Fruit fly (Drosophila melanogaster) whole organism, embryonic: Measurements from ENCODE around the gene CG6149.

ENCODE experiments used
- Ada2b ChIP-seq: fragments of 200-800 bp; sonication (Bioruptor generic); IDR thresholded peaks from 2 replicates; pipeline ENCODE4 v1.3.6; 2022; ENCODE audit warnings: missing biosample characterization, missing genetic modification characterization
- Antp ChIP-seq: fragments of 200-800 bp; sonication (Bioruptor generic); optimal IDR thresholded peaks from 3 replicates; lab custom pipeline; 2016; ENCODE audit warnings: missing biosample characterization, missing genetic modification characterization
- CG11504 ChIP-seq: fragments of 200-800 bp; sonication (Bioruptor generic); optimal IDR thresholded peaks from 3 replicates; lab custom pipeline; 2019; ENCODE audit warnings: missing biosample characterization, mild to moderate bottlenecking, missing genetic modification characterization, moderate library complexity
- CG12155 ChIP-seq: fragments of 200-800 bp; sonication (Bioruptor generic); optimal IDR thresholded peaks from 3 replicates; lab custom pipeline; 2016; ENCODE audit warnings: missing biosample characterization, missing genetic modification characterization
- CG12942 ChIP-seq: fragments of 200-800 bp; sonication (Bioruptor generic); optimal IDR thresholded peaks from 3 replicates; lab custom pipeline; 2016; ENCODE audit warnings: missing biosample characterization, missing genetic modification characterization
- CG13296 ChIP-seq: fragments of 200-800 bp; sonication (Bioruptor generic); optimal IDR thresholded peaks from 3 replicates; lab custom pipeline; 2018; ENCODE audit warnings: missing biosample characterization, mild to moderate bottlenecking, missing genetic modification characterization
- CG15073 ChIP-seq: fragments of 200-800 bp; sonication (Bioruptor generic); optimal IDR thresholded peaks from 2 replicates; lab custom pipeline; 2016; ENCODE audit warnings: missing biosample characterization, missing genetic modification characterization
- CG16863 ChIP-seq: fragments of 200-800 bp; sonication (Bioruptor generic); optimal IDR thresholded peaks from 3 replicates; lab custom pipeline; 2016; ENCODE audit warnings: missing biosample characterization, missing genetic modification characterization
- CG17829 ChIP-seq: fragments of 200-800 bp; optimal IDR thresholded peaks from 2 replicates; lab custom pipeline; 2019; ENCODE audit warnings: missing biosample characterization, mild to moderate bottlenecking, missing genetic modification characterization, moderate library complexity
- CG18619 ChIP-seq: fragments of 200-800 bp; sonication (Bioruptor generic); optimal IDR thresholded peaks from 3 replicates; lab custom pipeline; 2017; ENCODE audit warnings: missing biosample characterization, mild to moderate bottlenecking, missing genetic modification characterization
- CG30431 ChIP-seq: fragments of 200-800 bp; sonication (Bioruptor generic); optimal IDR thresholded peaks from 2 replicates; lab custom pipeline; 2017; ENCODE audit warnings: missing biosample characterization, missing genetic modification characterization
- CG31224 ChIP-seq: fragments of 200-800 bp; sonication (Bioruptor generic); IDR thresholded peaks from 2 replicates; pipeline ENCODE4 v1.3.6; 2022; ENCODE audit warnings: missing biosample characterization, missing genetic modification characterization
- CG6654 ChIP-seq: fragments of 200-800 bp; sonication (Bioruptor generic); optimal IDR thresholded peaks from 2 replicates; lab custom pipeline; 2017; ENCODE audit warnings: missing biosample characterization, mild to moderate bottlenecking, missing genetic modification characterization
- CG6689 ChIP-seq: fragments of 200-800 bp; sonication (Bioruptor generic); IDR thresholded peaks from 2 replicates; pipeline ENCODE4 v1.3.6; 2022; ENCODE audit warnings: missing biosample characterization, missing genetic modification characterization
- CG9609 ChIP-seq: fragments of 200-800 bp; sonication (Bioruptor generic); optimal IDR thresholded peaks from 3 replicates; lab custom pipeline; 2016; ENCODE audit warnings: missing biosample characterization, missing genetic modification characterization
- Chrac-16 ChIP-seq: fragments of 200-800 bp; sonication (Bioruptor generic); optimal IDR thresholded peaks from 3 replicates; lab custom pipeline; 2016; ENCODE audit warnings: missing biosample characterization, missing genetic modification characterization
- D ChIP-seq, 2 experiments: fragments of 200-800 bp in 1 of 2; fragments of >200 bp in 1 of 2; sonication (Bioruptor generic) in 1 of 2; optimal IDR thresholded peaks; 2 replicates in 1 of 2; 3 replicates in 1 of 2; lab custom pipeline; 2017; ENCODE audit warnings: mild to moderate bottlenecking in 1 of 2, missing biosample characterization in 1 of 2, missing genetic modification characterization in 1 of 2, missing genetic modification reagents in 1 of 2
- Ets65A ChIP-seq: fragments of 200-800 bp; sonication (Bioruptor generic); peaks from one replicate; lab custom pipeline; 2016; ENCODE audit warnings: missing biosample characterization, missing genetic modification characterization
- Fer1 ChIP-seq: fragments of 200-800 bp; sonication (Bioruptor generic); optimal IDR thresholded peaks from 2 replicates; lab custom pipeline; 2017; ENCODE audit warnings: missing biosample characterization, mild to moderate bottlenecking, missing genetic modification characterization
- Gug ChIP-seq: fragments of 200-800 bp; sonication (Bioruptor generic); IDR thresholded peaks from 4 replicates; pipeline ENCODE4 v1.3.6; 2022; ENCODE audit warnings: missing biosample characterization, missing genetic modification characterization
- HLH4C ChIP-seq: fragments of 200-800 bp; sonication (Bioruptor generic); IDR thresholded peaks from 3 replicates; pipeline ENCODE4 v1.3.6; 2022; ENCODE audit warnings: missing biosample characterization, missing genetic modification characterization; ENCODE audit not compliant: partially characterized antibody
- HLH54F ChIP-seq: fragments of 200-800 bp; sonication (Bioruptor generic); optimal IDR thresholded peaks from 3 replicates; lab custom pipeline; 2016; ENCODE audit warnings: missing biosample characterization, missing genetic modification characterization
- Hand ChIP-seq: fragments of 200-800 bp; sonication (Bioruptor generic); optimal IDR thresholded peaks from 2 replicates; lab custom pipeline; 2017; ENCODE audit warnings: mild to moderate bottlenecking, missing biosample characterization, missing genetic modification reagents, missing genetic modification characterization
- MESR4 ChIP-seq: fragments of 200-800 bp; sonication (Bioruptor generic); optimal IDR thresholded peaks from 2 replicates; lab custom pipeline; 2018; ENCODE audit warnings: missing biosample characterization, mild to moderate bottlenecking, missing genetic modification characterization, moderate library complexity
- Meics ChIP-seq: fragments of 200-800 bp; sonication (Bioruptor generic); optimal IDR thresholded peaks from 2 replicates; lab custom pipeline; 2017; ENCODE audit warnings: missing biosample characterization, mild to moderate bottlenecking, missing genetic modification characterization
- Mes4 ChIP-seq: fragments of 200-800 bp; sonication (Bioruptor generic); optimal IDR thresholded peaks from 2 replicates; lab custom pipeline; 2016; ENCODE audit warnings: missing biosample characterization, missing genetic modification characterization
- NFAT ChIP-seq: fragments of 200-800 bp; sonication (Bioruptor generic); IDR thresholded peaks from 2 replicates; pipeline ENCODE4 v1.3.6; 2022; ENCODE audit warnings: missing biosample characterization, missing genetic modification characterization
- ap ChIP-seq: fragments of 200-800 bp; sonication (Bioruptor generic); IDR thresholded peaks from 2 replicates; pipeline ENCODE4 v1.3.6; 2022; ENCODE audit warnings: missing biosample characterization, missing genetic modification characterization
- ato ChIP-seq: fragments of 200-800 bp; sonication (Bioruptor generic); IDR thresholded peaks from 2 replicates; pipeline ENCODE4 v1.3.6; 2022; ENCODE audit warnings: missing biosample characterization, missing genetic modification characterization; ENCODE audit not compliant: partially characterized antibody
- az2 ChIP-seq: fragments of 200-800 bp; sonication (Bioruptor generic); optimal IDR thresholded peaks from 3 replicates; lab custom pipeline; 2016; ENCODE audit warnings: missing biosample characterization, missing genetic modification characterization
- btn ChIP-seq: fragments of 200-800 bp; sonication (Bioruptor generic); optimal IDR thresholded peaks from 2 replicates; lab custom pipeline; 2016; ENCODE audit warnings: missing biosample characterization, missing genetic modification characterization
- chif ChIP-seq, 2 experiments: fragments of 200-800 bp; sonication (Bioruptor generic); optimal IDR thresholded peaks; 3 replicates each; lab custom pipeline; 2016; ENCODE audit warnings: missing biosample characterization in 2 of 2, missing genetic modification characterization in 2 of 2
- chinmo ChIP-seq: fragments of 200-800 bp; sonication (Bioruptor generic); IDR thresholded peaks from 4 replicates; pipeline ENCODE4 v1.3.6; 2022; ENCODE audit warnings: missing biosample characterization, missing genetic modification characterization; ENCODE audit not compliant: partially characterized antibody
- danr ChIP-seq: fragments of 200-800 bp; sonication (Bioruptor generic); IDR thresholded peaks from 2 replicates; pipeline ENCODE4 v1.3.6; 2022; ENCODE audit warnings: missing biosample characterization, missing genetic modification characterization
- dimm ChIP-seq: fragments of 200-800 bp; sonication (Bioruptor generic); IDR thresholded peaks from 2 replicates; pipeline ENCODE4 v1.3.6; 2022; ENCODE audit warnings: missing biosample characterization, missing genetic modification characterization
- fd64A ChIP-seq: fragments of 200-800 bp; sonication (Bioruptor generic); optimal IDR thresholded peaks from 3 replicates; lab custom pipeline; 2018; ENCODE audit warnings: missing biosample characterization, mild to moderate bottlenecking, missing genetic modification characterization
- gce ChIP-seq: fragments of 200-800 bp; sonication (Bioruptor generic); IDR thresholded peaks from 3 replicates; pipeline ENCODE4 v1.3.6; 2022; ENCODE audit warnings: missing biosample characterization, missing genetic modification characterization
- gcm2 ChIP-seq: fragments of 200-800 bp; sonication (Bioruptor generic); optimal IDR thresholded peaks from 2 replicates; lab custom pipeline; 2016; ENCODE audit warnings: missing biosample characterization, missing genetic modification characterization
- hbn ChIP-seq: fragments of 200-800 bp; sonication (Bioruptor generic); IDR thresholded peaks from 2 replicates; pipeline ENCODE4 v1.3.6; 2022; ENCODE audit warnings: missing biosample characterization, missing genetic modification characterization; ENCODE audit not compliant: partially characterized antibody
- kah ChIP-seq: fragments of 200-800 bp; sonication (Bioruptor generic); optimal IDR thresholded peaks from 2 replicates; lab custom pipeline; 2018; ENCODE audit warnings: missing biosample characterization, mild to moderate bottlenecking, missing genetic modification characterization
- luna ChIP-seq: fragments of 200-800 bp; sonication (Bioruptor generic); optimal IDR thresholded peaks from 2 replicates; lab custom pipeline; 2016; ENCODE audit warnings: missing biosample characterization, missing genetic modification characterization
- mld ChIP-seq: fragments of 200-800 bp; sonication (Bioruptor generic); IDR thresholded peaks from 3 replicates; pipeline ENCODE4 v1.3.6; 2022; ENCODE audit warnings: missing biosample characterization, missing genetic modification characterization; ENCODE audit not compliant: partially characterized antibody
- nau ChIP-seq: fragments of 200-800 bp; sonication (Bioruptor generic); optimal IDR thresholded peaks from 3 replicates; lab custom pipeline; 2017; ENCODE audit warnings: missing biosample characterization, mild to moderate bottlenecking, missing genetic modification characterization, missing genetic modification reagents
- onecut ChIP-seq: fragments of 200-800 bp; sonication (Bioruptor generic); IDR thresholded peaks from 2 replicates; pipeline ENCODE4 v1.3.6; 2022; ENCODE audit warnings: missing biosample characterization, missing genetic modification characterization
- phol ChIP-seq: fragments of 200-800 bp; sonication (Bioruptor generic); optimal IDR thresholded peaks from 3 replicates; lab custom pipeline; 2018; ENCODE audit warnings: missing biosample characterization, mild to moderate bottlenecking, missing genetic modification characterization, moderate library complexity
- rib ChIP-seq: fragments of 200-800 bp; sonication (Bioruptor generic); IDR thresholded peaks from 2 replicates; pipeline ENCODE4 v1.3.6; 2022; ENCODE audit warnings: missing biosample characterization, missing genetic modification characterization
- row ChIP-seq: fragments of 200-800 bp; sonication (Bioruptor generic); IDR thresholded peaks from 3 replicates; pipeline ENCODE4 v1.3.6; 2022; ENCODE audit warnings: missing biosample characterization, missing genetic modification characterization
- tx ChIP-seq: fragments of 200-800 bp; sonication (Bioruptor generic); optimal IDR thresholded peaks from 2 replicates; lab custom pipeline; 2016; ENCODE audit warnings: missing biosample characterization, missing genetic modification characterization
- wdn ChIP-seq: fragments of 200-800 bp; sonication (Bioruptor generic); IDR thresholded peaks from 2 replicates; pipeline ENCODE4 v1.3.6; 2022; ENCODE audit warnings: missing biosample characterization, missing genetic modification characterization
- wor ChIP-seq: fragments of 200-800 bp; sonication (Bioruptor generic); IDR thresholded peaks from 2 replicates; pipeline ENCODE4 v1.3.6; 2022; ENCODE audit warnings: missing biosample characterization, missing genetic modification characterization
- zfh2 ChIP-seq: fragments of 200-800 bp; sonication (Bioruptor generic); optimal IDR thresholded peaks from 2 replicates; lab custom pipeline; 2016; ENCODE audit warnings: missing biosample characterization, missing genetic modification characterization

Gene CG6149

dm6 chr3L:11483135-11483534 lies 47.9 kb upstream of the CG6149 start (continued):
- TF ChIP-seq wdn (GFP tag; lab: Robert Waterston, UW) = no peak
- TF ChIP-seq Fer1 (GFP tag; lab: Kevin White, UChicago) = peak; percentile 28
- peak; percentile 95 for TF ChIP-seq Ets65A (GFP tag; lab: Kevin White, UChicago)
- 0 out of 2 replicates have a peak, but pooled peaks have one; percentile 2 for TF ChIP-seq NFAT (GFP tag; lab: Robert Waterston, UW)
- peak; percentile 44; the same call in 1 of the 3 replicates for TF ChIP-seq HLH4C
- TF ChIP-seq dimm (GFP tag; lab: Robert Waterston, UW) = no peak
- no peak for TF ChIP-seq ap (GFP tag; lab: Robert Waterston, UW)
- TF ChIP-seq Antp (GFP tag; lab: Kevin White, UChicago) = peak; percentile 32
- TF ChIP-seq CG6654 (GFP tag; lab: Kevin White, UChicago) = no peak
- TF ChIP-seq rib (GFP tag; lab: Robert Waterston, UW) = no peak
- no peak for TF ChIP-seq CG15073 (GFP tag; lab: Kevin White, UChicago)
- no peak for TF ChIP-seq ato
- peak; percentile 2 for TF ChIP-seq CG16863
- no peak for TF ChIP-seq fd64A (GFP tag; lab: Kevin White, UChicago)
- no peak for TF ChIP-seq hbn (GFP tag; lab: Robert Waterston, UW)
- TF ChIP-seq tx (GFP tag; lab: Kevin White, UChicago) = peak; percentile 32
- peak; percentile 29 for TF ChIP-seq btn (GFP tag; lab: Kevin White, UChicago)
- no peak for TF ChIP-seq chinmo
- TF ChIP-seq CG6689 (GFP tag; lab: Robert Waterston, UW) = peak; percentile 51; the same call in 1 of the 2 replicates
- 0 out of 3 replicates have a peak, but pooled peaks have one; percentile 26 for TF ChIP-seq mld
- TF ChIP-seq Gug = no peak; the same call in 3 of the 4 replicates
- TF ChIP-seq chif (GFP tag; optimal IDR thresholded peaks at IDR 0.05; lab: Kevin White, UChicago) = peak; percentile 27 to 58
- TF ChIP-seq CG12155 (GFP tag; lab: Kevin White, UChicago) = peak; percentile 2
- peak; percentile 27 for TF ChIP-seq Mes4
- 0 out of 2 replicates have a peak, but pooled peaks have one; percentile 27 for TF ChIP-seq Ada2b (GFP tag; lab: Robert Waterston, UW)
- TF ChIP-seq az2 (GFP tag; lab: Kevin White, UChicago) = peak; percentile 46
- TF ChIP-seq CG30431 (GFP tag; lab: Kevin White, UChicago) = peak; percentile 18
- peak; percentile 27 for TF ChIP-seq CG9609 (GFP tag; lab: Kevin White, UChicago)
- TF ChIP-seq gcm2 (GFP tag; lab: Kevin White, UChicago) = no peak
- peak; percentile 55 for TF ChIP-seq CG17829
- peak; percentile 24 for TF ChIP-seq Chrac-16 (GFP tag; lab: Kevin White, UChicago)
- peak; percentile 22 for TF ChIP-seq CG12942 (GFP tag; lab: Kevin White, UChicago)
- TF ChIP-seq Meics (GFP tag; lab: Kevin White, UChicago) = peak; percentile 40
- TF ChIP-seq Hand = peak; percentile 2
- no peak for TF ChIP-seq CG13296 (GFP tag; lab: Kevin White, UChicago)
- no peak for TF ChIP-seq kah (GFP tag; lab: Kevin White, UChicago)
- TF ChIP-seq HLH54F (GFP tag; lab: Kevin White, UChicago) = peak; percentile 34
- TF ChIP-seq CG11504 (tag; lab: Kevin White, UChicago) = peak; percentile 67
- TF ChIP-seq danr (GFP tag; lab: Robert Waterston, UW) = no peak
- peak; percentile 39; the same call in 2 of the 3 replicates for TF ChIP-seq row
- TF ChIP-seq D (optimal IDR thresholded peaks at IDR 0.05; lab: Kevin White, UChicago) = no peak
- peak; percentile 63 for TF ChIP-seq D (GFP tag; optimal IDR thresholded peaks at IDR 0.05; lab: Kevin White, UChicago)
- TF ChIP-seq luna (GFP tag; lab: Kevin White, UChicago) = no peak
- TF ChIP-seq wor = no peak
- TF ChIP-seq phol (tag; lab: Kevin White, UChicago) = peak; percentile 56
- no peak for TF ChIP-seq onecut (GFP tag; lab: Robert Waterston, UW)
- TF ChIP-seq CG31224 (GFP tag; lab: Robert Waterston, UW) = no peak
- 0 out of 3 replicates have a peak, but pooled peaks have one; percentile 10 for TF ChIP-seq gce (GFP tag; lab: Robert Waterston, UW)
- peak; percentile 37 for TF ChIP-seq nau (GFP tag; lab: Kevin White, UChicago)
- TF ChIP-seq MESR4 (GFP tag; lab: Kevin White, UChicago) = no peak
- no peak for TF ChIP-seq zfh2 (GFP tag; lab: Kevin White, UChicago)
- TF ChIP-seq CG18619 (GFP tag; lab: Kevin White, UChicago) = peak; percentile 32
